Worm (Caenorhabditis elegans) whole organism, midembryonic: ENCODE measurements around the gene Y66H1A.5.

Experiments used
- T22C8.4 ChIP-seq: fragments of 200-800 bp; sonication (Bioruptor generic); IDR thresholded peaks from 2 replicates; pipeline ENCODE4 v1.3.6; 2022; ENCODE audit warnings: missing genetic modification characterization, missing compliant biosample characterization
- cog-1 ChIP-seq: sonication (generic microtip); optimal IDR thresholded peaks from 2 replicates; lab custom pipeline; 2016; ENCODE audit warnings: missing genetic modification characterization, missing compliant biosample characterization
- flt-1 ChIP-seq: fragments of 200-800 bp; sonication (Bioruptor generic); IDR thresholded peaks from 2 replicates; pipeline ENCODE4 v1.3.6; 2022; ENCODE audit warnings: missing genetic modification characterization, missing compliant biosample characterization
- klf-2 ChIP-seq: fragments of 200-800 bp; sonication (Bioruptor generic); conservative IDR thresholded peaks from 2 replicates; pipeline ENCODE4 v1.3.6; 2022; ENCODE audit warnings: missing genetic modification reagents, missing genetic modification characterization, missing compliant biosample characterization
- med-1 ChIP-seq: sonication (generic microtip); optimal IDR thresholded peaks from 2 replicates; lab custom pipeline; 2017; ENCODE audit warnings: missing genetic modification characterization, mild to moderate bottlenecking, missing compliant biosample characterization, antibody characterized with exemption, missing genetic modification reagents; ENCODE audit not compliant: insufficient read depth
- ref-1 ChIP-seq: fragments of 200-800 bp; sonication (Bioruptor generic); conservative IDR thresholded peaks from 2 replicates; pipeline ENCODE4 v1.3.6; 2022; ENCODE audit warnings: missing genetic modification reagents, missing genetic modification characterization, missing compliant biosample characterization
- tab-1 ChIP-seq: fragments of 200-800 bp; sonication (Bioruptor generic); IDR thresholded peaks from 2 replicates; pipeline ENCODE4 v1.3.6; 2022; ENCODE audit warnings: missing genetic modification characterization, missing compliant biosample characterization
- ztf-23 ChIP-seq: fragments of 200-800 bp; sonication (Bioruptor generic); IDR thresholded peaks from 2 replicates; pipeline ENCODE4 v1.3.6; 2022; ENCODE audit warnings: missing genetic modification reagents, missing genetic modification characterization, missing compliant biosample characterization
- ztf-29 ChIP-seq: fragments of 200-800 bp; sonication (Bioruptor generic); IDR thresholded peaks from 2 replicates; pipeline ENCODE4 v1.3.6; 2022; ENCODE audit warnings: missing genetic modification reagents, missing genetic modification characterization, missing compliant biosample characterization

Y66H1A.5 gene

ce11 chrIV:410420-410891, 18.5 kb downstream of the Y66H1A.5 start, which contains the start of gene T07A9.12:
Gene T07A9.12, plus strand, starts transcription at chrIV:410867.
- TF ChIP-seq cog-1 (tag; lab: Kevin White, UChicago): peak; percentile 77
- peak; percentile 54; the same call in 1 of the 2 replicates for TF ChIP-seq ztf-29 (GFP tag; lab: Robert Waterston, UW)
- TF ChIP-seq flt-1 (GFP tag; lab: Robert Waterston, UW): 0 out of 2 replicates have a peak, but pooled peaks have one; percentile 39
- TF ChIP-seq ref-1 (GFP tag; lab: Robert Waterston, UW): no peak
- no peak for TF ChIP-seq ztf-23 (GFP tag; lab: Robert Waterston, UW)

- TF ChIP-seq T22C8.4 (GFP tag; lab: Robert Waterston, UW) (no peak), ztf-23 (GFP tag; lab: Robert Waterston, UW) (no peak), cog-1 (tag; lab: Kevin White, UChicago) (no peak), ztf-29 (GFP tag; lab: Robert Waterston, UW) (no peak), tab-1 (GFP tag; lab: Robert Waterston, UW) (no peak), flt-1 (GFP tag; lab: Robert Waterston, UW) (no peak), ref-1 (GFP tag; lab: Robert Waterston, UW) (no peak), klf-2 (no peak), med-1 (GFP tag; lab: Kevin White, UChicago) (no peak)
Observed at ce11 chrIV:409935-410334, 19.0 kb downstream of the Y66H1A.5 start, which contains the start of gene kgb-1. Gene kgb-1, minus strand, starts transcription at chrIV:410035.

DNA sequence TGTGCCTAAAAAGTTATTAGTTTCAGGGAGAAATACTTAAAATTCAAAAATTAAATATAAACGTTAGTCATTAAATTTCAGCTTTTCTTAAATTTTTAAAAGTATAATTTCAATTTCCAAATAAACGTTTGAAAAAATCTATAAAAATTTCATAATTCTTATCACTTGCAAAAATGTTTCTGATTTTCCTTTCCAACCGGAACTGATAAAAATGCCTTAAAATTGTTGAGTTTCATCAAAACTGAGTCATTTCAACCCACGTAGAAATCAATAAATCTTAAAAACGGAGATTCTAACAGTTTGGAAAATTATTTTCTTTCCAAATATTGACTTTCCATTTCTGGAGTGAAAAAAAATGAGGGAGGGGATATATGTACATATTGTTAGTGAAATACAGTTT, 20.0 kb downstream of the Y66H1A.5 start:
- TF ChIP-seq med-1 (GFP tag; lab: Kevin White, UChicago): no peak
- no peak for TF ChIP-seq T22C8.4 (GFP tag; lab: Robert Waterston, UW)
- no peak for TF ChIP-seq tab-1 (GFP tag; lab: Robert Waterston, UW)
- no peak for TF ChIP-seq flt-1 (GFP tag; lab: Robert Waterston, UW)
- TF ChIP-seq klf-2: no peak
- TF ChIP-seq cog-1 (tag; lab: Kevin White, UChicago): no peak
- no peak for TF ChIP-seq ztf-29 (GFP tag; lab: Robert Waterston, UW)
- TF ChIP-seq ztf-23 (GFP tag; lab: Robert Waterston, UW): no peak
- no peak for TF ChIP-seq ref-1 (GFP tag; lab: Robert Waterston, UW)

ce11 chrIV:401395-401794, 27.5 kb downstream of the Y66H1A.5 start, which contains the start of gene gpa-4:
Gene gpa-4, plus strand, starts transcription at chrIV:401695.
- TF ChIP-seq T22C8.4 (GFP tag; lab: Robert Waterston, UW): no peak

DNA sequence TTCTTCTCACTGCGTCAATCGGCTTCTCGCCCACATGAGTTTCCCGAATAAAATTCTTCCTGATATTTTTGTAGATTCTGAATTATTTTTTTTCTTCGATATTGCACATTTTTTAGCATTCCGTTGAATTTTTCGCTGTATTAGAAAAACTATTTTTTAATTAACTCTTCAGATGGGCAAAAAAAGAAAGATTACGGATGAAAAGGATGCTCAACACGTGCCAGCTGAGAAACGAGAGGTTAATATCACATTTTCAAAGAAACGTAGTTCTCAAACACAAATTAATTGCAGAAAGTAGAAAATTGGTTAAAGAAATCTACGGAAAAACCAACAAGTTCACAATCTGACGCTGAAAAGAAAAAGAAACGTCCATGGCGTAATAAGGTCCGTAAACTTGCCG, 32.6 kb downstream of the Y66H1A.5 start, which contains the start of gene rrp-8:
TSS of gene rrp-8 (plus strand) at position 173 of the 400 bp plus-strand sequence.
- TF ChIP-seq tab-1 (GFP tag; lab: Robert Waterston, UW) (no peak), med-1 (GFP tag; lab: Kevin White, UChicago) (no peak), klf-2 (no peak), T22C8.4 (GFP tag; lab: Robert Waterston, UW) (no peak), ztf-29 (GFP tag; lab: Robert Waterston, UW) (no peak), flt-1 (GFP tag; lab: Robert Waterston, UW) (no peak), ref-1 (GFP tag; lab: Robert Waterston, UW) (no peak), ztf-23 (GFP tag; lab: Robert Waterston, UW) (no peak), cog-1 (tag; lab: Kevin White, UChicago) (no peak)

DNA sequence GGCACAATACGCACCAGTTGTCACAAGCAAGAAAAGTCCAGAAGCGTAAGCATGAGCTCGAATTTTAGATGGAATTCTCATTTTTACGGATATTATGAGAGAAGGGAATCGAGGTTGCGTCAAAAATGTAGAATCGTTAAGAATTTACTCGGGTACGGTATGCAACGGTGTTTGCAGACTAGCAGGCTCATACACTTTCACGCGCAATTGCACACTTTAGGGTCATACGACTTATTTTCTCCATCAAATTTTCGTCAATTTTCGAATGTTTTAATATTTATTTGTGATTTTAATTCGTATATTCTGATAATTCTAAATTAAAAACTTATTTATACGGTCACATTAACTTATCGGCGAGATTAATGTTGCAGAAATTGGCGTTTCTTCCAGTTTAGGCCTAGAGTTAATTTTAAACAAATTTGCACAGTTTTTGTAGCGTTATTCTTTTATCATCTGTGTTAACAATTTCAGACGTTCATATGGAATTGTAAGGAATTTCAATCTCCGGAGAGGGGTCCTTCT, 35.5 kb downstream of the Y66H1A.5 start, which contains the start of the genes T07A9.15 and nog-1:
TSS of gene T07A9.15 (minus strand) at position 138 of the 522 bp plus-strand sequence.
TSS of gene nog-1 (plus strand) at position 472 of the 522 bp plus-strand sequence.
- no peak for TF ChIP-seq T22C8.4 (GFP tag; lab: Robert Waterston, UW)
- TF ChIP-seq ztf-23 (GFP tag; lab: Robert Waterston, UW): peak; percentile 27; the same call in 1 of the 2 replicates
- no peak for TF ChIP-seq cog-1 (tag; lab: Kevin White, UChicago)
- 0 out of 2 replicates have a peak, but pooled peaks have one; percentile 57 for TF ChIP-seq flt-1 (GFP tag; lab: Robert Waterston, UW)

DNA sequence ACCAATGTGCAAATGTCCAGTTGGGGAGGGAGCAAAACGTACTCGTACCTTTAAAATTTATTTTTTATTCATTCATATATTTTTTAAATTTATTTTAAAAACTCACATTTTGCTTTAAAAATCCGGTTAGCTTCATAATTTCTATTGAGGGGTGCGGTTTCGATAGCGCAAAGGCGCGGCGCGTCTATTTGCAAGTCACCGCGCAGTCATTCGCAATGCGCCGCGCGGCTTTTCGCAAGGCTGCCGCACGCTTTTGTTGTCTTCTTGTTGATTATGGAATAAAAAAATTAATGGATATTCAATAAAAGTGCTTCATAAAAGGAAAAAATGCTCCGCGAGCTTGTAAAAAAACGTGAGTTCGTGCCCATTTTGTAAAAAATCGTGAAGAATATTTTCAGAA, 38.7 kb downstream of the Y66H1A.5 start, which contains the start of the genes ears-2 and uncp-18:
TSS of gene ears-2 (minus strand) at position 190 of the 400 bp plus-strand sequence.
TSS of gene uncp-18 (plus strand) at position 282 of the 400 bp plus-strand sequence.
- TF ChIP-seq flt-1 (GFP tag; lab: Robert Waterston, UW) (peak; percentile 95), ztf-29 (GFP tag; lab: Robert Waterston, UW) (peak; percentile 97), tab-1 (GFP tag; lab: Robert Waterston, UW) (peak; percentile 97), klf-2 (peak; percentile 99), med-1 (GFP tag; lab: Kevin White, UChicago) (peak; percentile 98), cog-1 (tag; lab: Kevin White, UChicago) (peak; percentile 95), ref-1 (GFP tag; lab: Robert Waterston, UW) (peak; percentile 87), T22C8.4 (GFP tag; lab: Robert Waterston, UW) (peak; percentile 96), ztf-23 (GFP tag; lab: Robert Waterston, UW) (peak; percentile 98)

DNA sequence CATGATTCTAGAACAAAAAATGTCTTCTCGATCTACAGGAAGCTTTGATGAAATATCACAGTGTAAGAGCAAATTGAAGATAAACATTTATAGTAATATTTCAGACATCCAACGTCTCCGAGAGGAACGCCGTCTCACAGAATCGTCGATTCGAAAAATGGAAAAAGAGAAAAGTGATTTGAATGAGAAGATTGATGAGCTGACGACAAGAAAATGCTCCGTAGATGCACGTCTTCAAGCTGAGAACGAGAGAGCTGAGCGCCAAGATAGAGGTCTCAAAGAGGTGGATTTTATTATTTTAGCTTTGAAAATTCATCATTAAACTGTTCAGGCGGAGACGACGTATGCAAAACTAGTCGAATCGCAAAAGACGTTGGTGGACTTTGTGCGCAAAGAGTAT, 40.9 kb downstream of the Y66H1A.5 start, which contains the start of gene ssna-1:
TSS of gene ssna-1 (plus strand) at position 12 of the 400 bp plus-strand sequence.
- TF ChIP-seq flt-1 (GFP tag; lab: Robert Waterston, UW) (0 out of 2 replicates have a peak, but pooled peaks have one; percentile 38), ref-1 (GFP tag; lab: Robert Waterston, UW) (no peak)

DNA sequence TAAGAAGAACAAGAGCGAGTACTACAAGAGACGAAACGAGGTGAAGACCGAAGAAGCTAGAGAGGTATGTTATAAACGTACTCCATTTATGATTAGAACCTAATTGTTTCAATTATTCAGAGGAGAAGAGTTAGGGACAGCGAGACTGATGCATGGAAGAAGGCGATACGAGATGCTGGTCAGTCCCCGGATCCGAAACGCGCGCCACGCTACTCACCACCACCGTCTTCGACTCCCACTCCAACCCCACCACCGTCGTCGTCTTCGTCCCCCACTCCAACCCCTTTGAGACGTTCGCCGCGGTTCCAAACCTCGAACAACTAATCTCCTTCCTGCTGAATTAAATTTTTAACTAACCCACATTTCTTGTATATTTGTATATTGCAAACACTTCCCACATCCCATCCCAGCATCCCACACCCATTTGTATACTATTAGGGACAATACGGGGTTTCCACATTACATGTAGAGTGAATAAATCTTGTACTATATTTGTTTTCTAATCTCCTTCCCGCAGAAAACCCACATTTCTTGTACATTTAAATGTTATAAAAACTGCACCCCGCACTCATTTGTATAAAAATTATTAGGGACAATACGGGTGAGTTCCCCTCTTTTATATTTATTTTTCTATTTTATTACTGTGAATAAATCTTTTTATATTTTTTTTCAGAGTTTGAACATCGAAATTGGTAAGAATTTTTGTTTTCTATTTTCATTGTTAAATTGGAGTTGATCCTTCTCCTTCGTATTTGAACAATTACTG, 41.5 kb downstream of the Y66H1A.5 start:
- TF ChIP-seq ztf-29 (GFP tag; lab: Robert Waterston, UW) (no peak), flt-1 (GFP tag; lab: Robert Waterston, UW) (no peak), T22C8.4 (GFP tag; lab: Robert Waterston, UW) (no peak), ref-1 (GFP tag; lab: Robert Waterston, UW) (no peak), ztf-23 (GFP tag; lab: Robert Waterston, UW) (no peak), med-1 (GFP tag; lab: Kevin White, UChicago) (no peak), klf-2 (no peak), cog-1 (tag; lab: Kevin White, UChicago) (no peak), tab-1 (GFP tag; lab: Robert Waterston, UW) (no peak)
